Worm (Caenorhabditis elegans) whole organism, L4 larva: ENCODE data around the gene erh-2.

Source experiments
- D1046.2 ChIP-seq: fragments of 200-800 bp; sonication (Bioruptor generic); IDR thresholded peaks from 2 replicates; pipeline ENCODE4 v1.3.6; 2022; ENCODE audit warnings: missing genetic modification characterization, missing compliant biosample characterization
- F26F4.8 ChIP-seq: fragments of 200-800 bp; sonication (Bioruptor generic); conservative IDR thresholded peaks from 2 replicates; pipeline ENCODE4 v1.3.6; 2022; ENCODE audit warnings: missing genetic modification characterization, missing compliant biosample characterization
- F49E8.2 ChIP-seq: sonication (generic microtip); optimal IDR thresholded peaks from 2 replicates; lab custom pipeline; 2016; ENCODE audit warnings: missing compliant biosample characterization, mild to moderate bottlenecking, missing genetic modification characterization, borderline replicate concordance
- T20F7.1 ChIP-seq: fragments of 200-800 bp; sonication (Bioruptor generic); optimal IDR thresholded peaks from 2 replicates; lab custom pipeline; 2018; ENCODE audit warnings: mild to moderate bottlenecking, missing genetic modification characterization, missing compliant biosample characterization
- T26A8.4 ChIP-seq: fragments of 200-800 bp; sonication (Bioruptor generic); IDR thresholded peaks from 2 replicates; pipeline ENCODE4 v1.3.6; 2022; ENCODE audit warnings: missing genetic modification characterization, missing compliant biosample characterization
- Y48G9A.11 ChIP-seq: fragments of 200-800 bp; sonication (Bioruptor generic); IDR thresholded peaks from 2 replicates; pipeline ENCODE4 v1.3.6; 2022; ENCODE audit warnings: missing genetic modification reagents, missing genetic modification characterization, missing compliant biosample characterization
- Y75B8A.6 ChIP-seq: fragments of 200-800 bp; sonication (Bioruptor generic); IDR thresholded peaks from 2 replicates; pipeline ENCODE4 v1.3.6; 2022; ENCODE audit warnings: missing genetic modification reagents, missing genetic modification characterization, missing compliant biosample characterization
- aha-1 ChIP-seq: fragments of 150-350 bp; peaks from one replicate; lab custom pipeline; 2014; ENCODE audit warnings: missing biosample characterization, missing genetic modification characterization
- ceh-28 ChIP-seq: fragments of 150-350 bp; optimal IDR thresholded peaks from 2 replicates; lab custom pipeline; 2014; ENCODE audit warnings: missing biosample characterization, missing genetic modification reagents, missing genetic modification characterization
- ceh-32 ChIP-seq: sonication (generic microtip); optimal IDR thresholded peaks from 2 replicates; lab custom pipeline; 2016; ENCODE audit warnings: mild to moderate bottlenecking, missing genetic modification characterization, missing compliant biosample characterization; ENCODE audit not compliant: poor library complexity
- ceh-44 ChIP-seq: fragments of 200-800 bp; sonication (Bioruptor generic); IDR thresholded peaks from 2 replicates; pipeline ENCODE4 v1.3.6; 2022; ENCODE audit warnings: missing genetic modification reagents, missing genetic modification characterization, missing compliant biosample characterization
- ceh-82 ChIP-seq: sonication (generic microtip); optimal IDR thresholded peaks from 2 replicates; lab custom pipeline; 2017; ENCODE audit warnings: missing biosample characterization, missing genetic modification characterization
- cey-2 ChIP-seq: sonication (generic microtip); optimal IDR thresholded peaks from 3 replicates; lab custom pipeline; 2017; ENCODE audit warnings: missing genetic modification characterization, mild to moderate bottlenecking, missing compliant biosample characterization, antibody characterized with exemption, borderline replicate concordance; ENCODE audit not compliant: insufficient read depth
- ctbp-1 ChIP-seq: fragments of 200-800 bp; sonication (Bioruptor generic); IDR thresholded peaks from 2 replicates; pipeline ENCODE4 v1.3.6; 2022; ENCODE audit warnings: missing genetic modification reagents, missing genetic modification characterization, missing compliant biosample characterization
- daf-12 ChIP-seq: fragments of 150-350 bp; optimal IDR thresholded peaks from 2 replicates; lab custom pipeline; 2014; ENCODE audit warnings: missing biosample characterization, missing genetic modification reagents, missing genetic modification characterization
- daf-19 ChIP-seq: fragments of 200-800 bp; sonication (Bioruptor generic); conservative IDR thresholded peaks from 2 replicates; pipeline ENCODE4 v1.3.6; 2022; ENCODE audit warnings: missing genetic modification characterization, missing compliant biosample characterization
- dmd-6 ChIP-seq: fragments of 200-800 bp; sonication (Bioruptor generic); IDR thresholded peaks from 2 replicates; pipeline ENCODE4 v1.3.6; 2022; ENCODE audit warnings: missing genetic modification reagents, missing genetic modification characterization, missing compliant biosample characterization
- dve-1 ChIP-seq: sonication (generic microtip); optimal IDR thresholded peaks from 2 replicates; lab custom pipeline; 2017; ENCODE audit warnings: antibody characterized with exemption, mild to moderate bottlenecking, missing genetic modification characterization, missing compliant biosample characterization; ENCODE audit not compliant: insufficient read depth
- egl-27 ChIP-seq: sonication (generic microtip); optimal IDR thresholded peaks from 3 replicates; lab custom pipeline; 2017; ENCODE audit warnings: missing biosample characterization, missing genetic modification reagents, missing genetic modification characterization
- fos-1 ChIP-seq: fragments of 150-350 bp; optimal IDR thresholded peaks from 2 replicates; lab custom pipeline; 2014; ENCODE audit warnings: missing biosample characterization, missing genetic modification characterization
- gei-8 ChIP-seq: fragments of 200-800 bp; sonication (Bioruptor generic); optimal IDR thresholded peaks from 2 replicates; lab custom pipeline; 2018; ENCODE audit warnings: mild to moderate bottlenecking, missing genetic modification characterization, missing compliant biosample characterization
- hlh-11 ChIP-seq: fragments of 200-800 bp; sonication (Bioruptor generic); optimal IDR thresholded peaks from 2 replicates; lab custom pipeline; 2018; ENCODE audit warnings: mild to moderate bottlenecking, missing genetic modification characterization, missing compliant biosample characterization
- hmg-1.1 ChIP-seq: fragments of 200-800 bp; sonication (Bioruptor generic); IDR thresholded peaks from 2 replicates; pipeline ENCODE4 v1.3.6; 2022; ENCODE audit warnings: missing genetic modification reagents, missing genetic modification characterization, missing compliant biosample characterization
- lin-1 ChIP-seq: fragments of 200-800 bp; sonication (Bioruptor generic); IDR thresholded peaks from 2 replicates; pipeline ENCODE4 v1.3.6; 2022; ENCODE audit warnings: missing genetic modification reagents, missing genetic modification characterization, missing compliant biosample characterization
- lin-13 ChIP-seq: fragments of 150-350 bp; optimal IDR thresholded peaks from 2 replicates; lab custom pipeline; 2014; ENCODE audit warnings: missing biosample characterization, missing genetic modification reagents, missing genetic modification characterization
- lin-38 ChIP-seq: fragments of 200-800 bp; sonication (Bioruptor generic); IDR thresholded peaks from 2 replicates; pipeline ENCODE4 v1.3.6; 2022; ENCODE audit warnings: missing genetic modification reagents, missing genetic modification characterization, missing compliant biosample characterization
- lin-39 ChIP-seq: fragments of 150-350 bp; optimal IDR thresholded peaks from 2 replicates; lab custom pipeline; 2014; ENCODE audit warnings: missing biosample characterization, missing genetic modification reagents, missing genetic modification characterization
- lsy-2 ChIP-seq, 2 experiments: fragments of 150-350 bp in 1 of 2; sonication (generic microtip) in 1 of 2; optimal IDR thresholded peaks; 2 replicates each; lab custom pipeline; 2014 to 2017; ENCODE audit warnings: missing biosample characterization in 2 of 2, missing genetic modification characterization in 2 of 2
- madf-5 ChIP-seq, 2 experiments: fragments of 200-800 bp; sonication (Bioruptor generic); IDR thresholded peaks; 2 replicates each; pipeline ENCODE4 v1.3.6; 2022; ENCODE audit warnings: missing compliant biosample characterization in 2 of 2, missing genetic modification characterization in 2 of 2
- madf-9 ChIP-seq: fragments of 200-800 bp; sonication (Bioruptor generic); conservative IDR thresholded peaks from 2 replicates; pipeline ENCODE4 v1.3.6; 2022; ENCODE audit warnings: missing genetic modification reagents, missing genetic modification characterization, missing compliant biosample characterization
- mdl-1 ChIP-seq, 2 experiments: fragments of 150-350 bp in 1 of 2; sonication (generic microtip) in 1 of 2; optimal IDR thresholded peaks; 2 replicates each; lab custom pipeline; 2014 to 2017; ENCODE audit warnings: missing biosample characterization in 2 of 2, missing genetic modification characterization in 2 of 2
- mep-1 ChIP-seq: fragments of 150-350 bp; sonication (generic microtip); optimal IDR thresholded peaks from 3 replicates; lab custom pipeline; 2014; ENCODE audit warnings: missing biosample characterization, missing genetic modification characterization
- mes-2 ChIP-seq: sonication (generic microtip); optimal IDR thresholded peaks from 2 replicates; lab custom pipeline; 2016; ENCODE audit warnings: missing genotype, mild to moderate bottlenecking, missing genetic modification characterization, missing compliant biosample characterization; ENCODE audit not compliant: poor library complexity, severe bottlenecking
- nhr-102 ChIP-seq: sonication (generic microtip); optimal IDR thresholded peaks from 2 replicates; lab custom pipeline; 2016; ENCODE audit warnings: mild to moderate bottlenecking, missing genetic modification characterization, moderate library complexity, missing compliant biosample characterization
- nhr-25 ChIP-seq: sonication (generic microtip); optimal IDR thresholded peaks from 2 replicates; lab custom pipeline; 2017; ENCODE audit warnings: missing genetic modification characterization, mild to moderate bottlenecking, missing compliant biosample characterization, antibody characterized with exemption, moderate library complexity, borderline replicate concordance; ENCODE audit not compliant: insufficient read depth
- nhr-28 ChIP-seq: fragments of 150-350 bp; optimal IDR thresholded peaks from 2 replicates; lab custom pipeline; 2014; ENCODE audit warnings: missing biosample characterization, missing genetic modification characterization
- nhr-41 ChIP-seq: fragments of 200-800 bp; sonication (Bioruptor generic); IDR thresholded peaks from 2 replicates; pipeline ENCODE4 v1.3.6; 2022; ENCODE audit warnings: missing genetic modification reagents, missing genetic modification characterization, missing compliant biosample characterization
- nhr-48 ChIP-seq: sonication (generic microtip); optimal IDR thresholded peaks from 2 replicates; lab custom pipeline; 2016; ENCODE audit warnings: mild to moderate bottlenecking, missing genetic modification characterization, missing compliant biosample characterization
- nhr-6 ChIP-seq: fragments of 150-350 bp; optimal IDR thresholded peaks from 2 replicates; lab custom pipeline; 2014; ENCODE audit warnings: missing biosample characterization, missing genetic modification characterization
- nhr-76 ChIP-seq: fragments of 150-350 bp; optimal IDR thresholded peaks from 2 replicates; lab custom pipeline; 2014; ENCODE audit warnings: missing biosample characterization, missing genetic modification characterization
- pha-4 ChIP-seq, 2 experiments: fragments of 150-350 bp in 1 of 2; fragments of 200-800 bp in 1 of 2; sonication (Bioruptor generic) in 1 of 2; IDR thresholded peaks in 1 of 2; optimal IDR thresholded peaks in 1 of 2; 2 replicates each; pipeline versions ENCODE4 v1.3.6 to Lab custom; 2014 to 2022; ENCODE audit warnings: missing genetic modification characterization in 2 of 2, missing genetic modification reagents in 2 of 2, missing biosample characterization in 1 of 2, missing compliant biosample characterization in 1 of 2
- pqm-1 ChIP-seq: sonication (generic microtip); optimal IDR thresholded peaks from 2 replicates; lab custom pipeline; 2017; ENCODE audit warnings: missing biosample characterization, missing genetic modification characterization
- rbr-2 ChIP-seq: sonication (generic microtip); optimal IDR thresholded peaks from 2 replicates; lab custom pipeline; 2016; ENCODE audit warnings: missing genotype, missing genetic modification characterization, missing compliant biosample characterization
- sdz-12 ChIP-seq: fragments of 200-800 bp; sonication (Bioruptor generic); optimal IDR thresholded peaks from 2 replicates; lab custom pipeline; 2018; ENCODE audit warnings: mild to moderate bottlenecking, missing genetic modification characterization, missing compliant biosample characterization
- tag-97 ChIP-seq: fragments of 200-800 bp; sonication (Bioruptor generic); IDR thresholded peaks from 2 replicates; pipeline ENCODE4 v1.3.6; 2022; ENCODE audit warnings: missing genetic modification characterization, missing compliant biosample characterization
- tra-1 ChIP-seq: fragments of 200-800 bp; sonication (Bioruptor generic); IDR thresholded peaks from 2 replicates; pipeline ENCODE4 v1.3.6; 2022; ENCODE audit warnings: missing genetic modification reagents, missing genetic modification characterization, missing compliant biosample characterization
- unc-62 ChIP-seq, 3 experiments: fragments of 150-350 bp in 1 of 3; sonication (generic microtip); optimal IDR thresholded peaks in 2 of 3; peaks in 1 of 3; 1 replicate in 1 of 3; 2 replicates in 2 of 3; lab custom pipeline; 2014 to 2017; ENCODE audit warnings: missing biosample characterization in 3 of 3, missing genetic modification characterization in 3 of 3, missing genetic modification reagents in 3 of 3, missing genotype in 1 of 3
- vab-7 ChIP-seq: fragments of 200-800 bp; sonication (Bioruptor generic); IDR thresholded peaks from 2 replicates; pipeline ENCODE4 v1.3.6; 2022; ENCODE audit warnings: missing genetic modification reagents, missing genetic modification characterization, missing compliant biosample characterization
- zag-1 ChIP-seq: fragments of 150-350 bp; optimal IDR thresholded peaks from 2 replicates; lab custom pipeline; 2014; ENCODE audit warnings: missing biosample characterization, missing genetic modification characterization
- zip-11 ChIP-seq: fragments of 200-800 bp; sonication (Bioruptor generic); IDR thresholded peaks from 2 replicates; pipeline ENCODE4 v1.3.6; 2022; ENCODE audit warnings: missing genetic modification characterization, missing compliant biosample characterization

erh-2 gene

DNA sequence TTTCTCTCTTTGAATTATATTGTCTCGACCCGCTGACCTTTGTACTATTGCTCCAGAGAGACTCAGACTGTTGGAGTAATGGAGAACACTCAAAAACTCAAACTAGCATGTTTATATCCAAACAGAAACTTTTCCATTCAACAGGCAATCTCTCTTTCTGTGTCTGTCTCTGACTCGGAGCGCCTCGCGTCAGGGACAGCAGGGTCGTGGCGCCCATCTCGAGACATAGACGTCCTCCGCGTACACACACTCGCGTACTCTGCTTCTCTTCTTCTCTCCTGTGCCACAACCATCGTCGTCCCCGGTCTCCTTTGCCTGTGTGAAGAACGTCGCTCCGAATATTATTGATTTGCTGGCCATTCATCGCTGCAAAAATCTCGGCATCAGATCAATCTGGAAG lies 41.1 kb upstream of the erh-2 start (continued):
- no peak for TF ChIP-seq zag-1
- TF ChIP-seq T20F7.1 = peak; percentile 35
- peak; percentile 64 for TF ChIP-seq nhr-25 (tag; lab: Kevin White, UChicago)
- peak; percentile 95 for TF ChIP-seq hlh-11 (tag; lab: Kevin White, UChicago)
- peak; percentile 87; the same call in 1 of the 2 replicates for TF ChIP-seq nhr-41 (GFP tag; lab: Robert Waterston, UW)
- TF ChIP-seq ceh-44 (GFP tag; lab: Robert Waterston, UW) = 0 out of 2 replicates have a peak, but pooled peaks have one; percentile 17
- TF ChIP-seq F49E8.2 = no peak
- TF ChIP-seq aha-1 (tag; lab: Kevin White, UChicago) = peak; percentile 97
- TF ChIP-seq ceh-82 (tag; lab: Kevin White, UChicago) = no peak
- no peak for TF ChIP-seq Y75B8A.6 (GFP tag; lab: Robert Waterston, UW)
- TF ChIP-seq nhr-48 (tag; lab: Kevin White, UChicago) = peak; percentile 62
- peak; percentile 71 for TF ChIP-seq pqm-1 (tag; lab: Kevin White, UChicago)
- peak; percentile 72 for TF ChIP-seq rbr-2 (tag; lab: Kevin White, UChicago)
- peak; percentile 58 for TF ChIP-seq pha-4 (GFP tag; IDR thresholded peaks at IDR 0.05; lab: Robert Waterston, UW)
- no peak for TF ChIP-seq pha-4 (tag; optimal IDR thresholded peaks at IDR 0.05; lab: Kevin White, UChicago)
- TF ChIP-seq gei-8 (GFP tag; lab: Kevin White, UChicago) = no peak
- TF ChIP-seq dve-1 = peak; percentile 86
- TF ChIP-seq ceh-28 = peak; percentile 38
- no peak for TF ChIP-seq nhr-102 (tag; lab: Kevin White, UChicago)
- peak; percentile 65; the same call in 1 of the 2 replicates for TF ChIP-seq ctbp-1 (GFP tag; lab: Robert Waterston, UW)
- peak; percentile 56 for TF ChIP-seq mes-2
- TF ChIP-seq lin-1 (GFP tag; lab: Robert Waterston, UW) = peak; percentile 30; the same call in 1 of the 2 replicates
- peak; percentile 89 for TF ChIP-seq mep-1
- TF ChIP-seq fos-1 (tag; lab: Kevin White, UChicago) = no peak
- TF ChIP-seq nhr-6 (tag; lab: Kevin White, UChicago) = peak; percentile 42
- peak; percentile 24; the same call in 1 of the 2 replicates for TF ChIP-seq T26A8.4 (GFP tag; lab: Robert Waterston, UW)
- peak; percentile 51 for TF ChIP-seq lin-38
- TF ChIP-seq lsy-2 (tag; optimal IDR thresholded peaks at IDR 0.05; lab: Kevin White, UChicago) = peak; percentile 49 to 78
- TF ChIP-seq daf-12 (tag; lab: Kevin White, UChicago) = no peak
- TF ChIP-seq tag-97 = no peak
- TF ChIP-seq cey-2 (tag; lab: Kevin White, UChicago) = no peak
- TF ChIP-seq unc-62 (GFP tag; optimal IDR thresholded peaks at IDR 0.05 in 1 of 2; lab: Kevin White, UChicago) = peak in 1 of 2 experiments; percentile 36
- TF ChIP-seq unc-62 (tag; optimal IDR thresholded peaks at IDR 0.05; lab: Kevin White, UChicago) = no peak
- TF ChIP-seq daf-19 (GFP tag; lab: Robert Waterston, UW) = no peak
- no peak for TF ChIP-seq Y48G9A.11 (GFP tag; lab: Robert Waterston, UW)
- no peak for TF ChIP-seq egl-27 (tag; lab: Kevin White, UChicago)
- 0 out of 2 replicates have a peak, but pooled peaks have one; percentile 34 for TF ChIP-seq tra-1
- peak; percentile 74 for TF ChIP-seq lin-13 (GFP tag; lab: Kevin White, UChicago)
- peak; percentile 30 to 84 for TF ChIP-seq mdl-1 (tag; optimal IDR thresholded peaks at IDR 0.05; lab: Kevin White, UChicago)
- no peak for TF ChIP-seq sdz-12 (GFP tag; lab: Kevin White, UChicago)
- peak; percentile 89 for TF ChIP-seq dmd-6 (GFP tag; lab: Robert Waterston, UW)

DNA sequence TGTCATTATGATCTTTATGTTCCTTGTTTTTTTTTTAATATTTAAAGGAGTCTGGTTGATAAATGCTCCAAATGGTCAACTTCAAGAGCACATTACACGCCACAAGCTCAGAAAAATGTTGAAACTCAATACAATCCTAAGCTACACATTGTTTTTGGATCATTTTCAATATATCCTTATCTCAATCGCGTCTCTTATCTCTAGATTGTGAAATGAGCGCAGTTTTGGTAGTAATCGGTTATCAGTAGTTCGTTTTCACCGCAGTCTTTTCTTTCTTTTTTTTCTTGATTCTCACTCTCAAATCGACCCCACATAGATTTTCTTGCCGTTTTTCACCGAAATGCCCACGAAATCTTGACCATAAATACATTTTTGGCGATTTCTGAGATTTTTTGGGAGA lies 40.2 kb upstream of the erh-2 start:
- TF ChIP-seq F26F4.8 (GFP tag; lab: Robert Waterston, UW) (no peak), D1046.2 (GFP tag; lab: Robert Waterston, UW) (no peak), zip-11 (no peak), vab-7 (GFP tag; lab: Robert Waterston, UW) (no peak), ceh-32 (tag; lab: Kevin White, UChicago) (no peak), madf-5 (GFP tag; IDR thresholded peaks at IDR 0.05; lab: Robert Waterston, UW) (no peak), dve-1 (peak; percentile 6), madf-9 (no peak), nhr-28 (peak; percentile 4), nhr-76 (tag; lab: Kevin White, UChicago) (no peak), nhr-102 (tag; lab: Kevin White, UChicago) (no peak), hmg-1.1 (no peak), pqm-1 (tag; lab: Kevin White, UChicago) (peak; percentile 38), ceh-28 (no peak), lin-39 (no peak)
